Worm (Caenorhabditis elegans) whole organism, L2 larva: ENCODE measurements around the gene oma-2.

Source experiments
- Y55F3AM.14 ChIP-seq: fragments of 200-800 bp; sonication (Bioruptor generic); optimal IDR thresholded peaks from 2 replicates; lab custom pipeline; 2018; ENCODE audit warnings: mild to moderate bottlenecking, missing genetic modification characterization, missing compliant biosample characterization
- elt-3 ChIP-seq: sonication (generic microtip); optimal IDR thresholded peaks from 2 replicates; lab custom pipeline; 2017; ENCODE audit warnings: missing biosample characterization, missing genetic modification characterization
- nhr-11 ChIP-seq: fragments of 150-350 bp; optimal IDR thresholded peaks from 2 replicates; lab custom pipeline; 2014; ENCODE audit warnings: missing biosample characterization, missing genetic modification characterization
- skn-1 ChIP-seq: sonication (generic microtip); optimal IDR thresholded peaks from 2 replicates; lab custom pipeline; 2017; ENCODE audit warnings: missing biosample characterization, missing genetic modification characterization
- snpc-4 ChIP-seq: fragments of 150-350 bp; optimal IDR thresholded peaks from 2 replicates; lab custom pipeline; 2014; ENCODE audit warnings: missing biosample characterization, missing genetic modification characterization

DNA sequence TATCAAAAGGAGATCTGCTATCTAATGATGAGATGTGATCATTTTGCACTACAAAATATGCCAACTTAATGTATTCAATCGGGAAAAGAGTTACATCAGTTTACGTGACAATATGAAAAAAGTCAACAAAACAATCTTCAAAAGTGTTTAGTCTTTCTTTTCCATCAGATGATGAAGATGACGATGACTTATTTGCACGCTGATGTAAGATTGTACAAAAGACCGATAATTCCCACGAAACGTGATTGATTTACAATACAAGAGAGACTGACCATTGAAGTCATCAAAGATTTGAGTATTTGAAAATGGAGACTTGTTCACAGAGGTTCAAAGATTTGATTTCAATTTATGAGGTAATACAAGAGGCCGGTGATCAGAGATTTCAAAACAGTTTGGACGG, 4.0 kb upstream of the oma-2 start:
- no peak for TF ChIP-seq Y55F3AM.14 (GFP tag; lab: Kevin White, UChicago)
- no peak for TF ChIP-seq elt-3
- no peak for TF ChIP-seq skn-1 (tag; lab: Kevin White, UChicago)
- TF ChIP-seq snpc-4, result no peak
- no peak for TF ChIP-seq nhr-11 (tag; lab: Kevin White, UChicago)
